Worm (Caenorhabditis elegans): ENCODE results near the gene F59A2.5.

ce11 chrIII:3418906-3419305 lies 14.2 kb downstream of the F59A2.5 start:
- TF ChIP-seq him-1 (tag; optimal IDR thresholded peaks at IDR 0.05) (no peak), W03F9.2 (tag; optimal IDR thresholded peaks at IDR 0.05) (no peak)
